Worm (Caenorhabditis elegans): ENCODE measurements around the gene cha-1.

ce11 chrIV:3597356-3597755 is 27.1 kb downstream of the cha-1 start:
- TF ChIP-seq lin-32 (GFP tag; optimal IDR thresholded peaks at IDR 0.05), result no peak
- no peak for TF ChIP-seq bed-3 (GFP tag; optimal IDR thresholded peaks at IDR 0.05)
- TF ChIP-seq zip-8 (tag; optimal IDR thresholded peaks at IDR 0.05), result no peak
- TF ChIP-seq nhr-237 (tag; optimal IDR thresholded peaks at IDR 0.05), result no peak
